Fruit fly (Drosophila melanogaster) whole organism, embryonic: Measurements from ENCODE around the gene Vps53.

ENCODE experiments used
- Aef1 ChIP-seq: fragments of 200-800 bp; sonication (Bioruptor generic); IDR thresholded peaks from 3 replicates; pipeline ENCODE4 v1.3.6; 2022; ENCODE audit warnings: missing biosample characterization, missing genetic modification characterization
- Antp ChIP-seq: fragments of 200-800 bp; sonication (Bioruptor generic); optimal IDR thresholded peaks from 3 replicates; lab custom pipeline; 2016; ENCODE audit warnings: missing biosample characterization, missing genetic modification characterization
- Bdp1 ChIP-seq: fragments of 200-800 bp; sonication (Bioruptor generic); optimal IDR thresholded peaks from 3 replicates; lab custom pipeline; 2016; ENCODE audit warnings: missing biosample characterization, missing genetic modification characterization
- C15 ChIP-seq: fragments of 200-800 bp; sonication (Bioruptor generic); IDR thresholded peaks from 3 replicates; pipeline ENCODE4 v1.3.6; 2022; ENCODE audit warnings: missing biosample characterization, missing genetic modification characterization
- CG10321 ChIP-seq: fragments of 200-800 bp; sonication (Bioruptor generic); IDR thresholded peaks from 2 replicates; pipeline ENCODE4 v1.3.6; 2022; ENCODE audit warnings: missing biosample characterization, missing genetic modification characterization
- CG11723 ChIP-seq: fragments of 200-800 bp; sonication (Bioruptor generic); optimal IDR thresholded peaks from 2 replicates; lab custom pipeline; 2017; ENCODE audit warnings: missing biosample characterization, mild to moderate bottlenecking, missing genetic modification characterization
- CG16815 ChIP-seq: fragments of 200-800 bp; sonication (Bioruptor generic); optimal IDR thresholded peaks from 3 replicates; lab custom pipeline; 2017; ENCODE audit warnings: missing biosample characterization, mild to moderate bottlenecking, missing genetic modification characterization
- CG17802 ChIP-seq: fragments of 200-800 bp; sonication (Bioruptor generic); optimal IDR thresholded peaks from 2 replicates; lab custom pipeline; 2018; ENCODE audit warnings: missing biosample characterization, mild to moderate bottlenecking, missing genetic modification characterization, moderate library complexity
- CG18476 ChIP-seq: fragments of 200-800 bp; sonication (Bioruptor generic); optimal IDR thresholded peaks from 2 replicates; lab custom pipeline; 2016; ENCODE audit warnings: missing biosample characterization, mild to moderate bottlenecking, missing genetic modification characterization
- CG2202 ChIP-seq: fragments of 200-800 bp; sonication (Bioruptor generic); optimal IDR thresholded peaks from 2 replicates; lab custom pipeline; 2018; ENCODE audit warnings: missing biosample characterization, mild to moderate bottlenecking, missing genetic modification characterization
- CG2889 ChIP-seq: fragments of 200-800 bp; sonication (Bioruptor generic); IDR thresholded peaks from 3 replicates; pipeline ENCODE4 v1.3.6; 2022; ENCODE audit warnings: missing biosample characterization, missing genetic modification characterization
- CG32767 ChIP-seq: fragments of 200-800 bp; sonication (Bioruptor generic); IDR thresholded peaks from 2 replicates; pipeline ENCODE4 v1.3.6; 2022; ENCODE audit warnings: missing biosample characterization, missing genetic modification characterization
- CG3838 ChIP-seq: fragments of 200-800 bp; sonication (Bioruptor generic); optimal IDR thresholded peaks from 3 replicates; lab custom pipeline; 2016; ENCODE audit warnings: missing biosample characterization, missing genetic modification characterization
- CG3847 ChIP-seq: fragments of 200-800 bp; sonication (Bioruptor generic); IDR thresholded peaks from 2 replicates; pipeline ENCODE4 v1.3.6; 2022; ENCODE audit warnings: missing biosample characterization, missing genetic modification characterization
- CG6654 ChIP-seq: fragments of 200-800 bp; sonication (Bioruptor generic); optimal IDR thresholded peaks from 2 replicates; lab custom pipeline; 2017; ENCODE audit warnings: missing biosample characterization, mild to moderate bottlenecking, missing genetic modification characterization
- CG8765 ChIP-seq: fragments of 200-800 bp; sonication (Bioruptor generic); IDR thresholded peaks from 2 replicates; pipeline ENCODE4 v1.3.6; 2022; ENCODE audit warnings: missing biosample characterization, missing genetic modification characterization
- CG8924 ChIP-seq: fragments of 200-800 bp; optimal IDR thresholded peaks from 3 replicates; lab custom pipeline; 2019; ENCODE audit warnings: missing biosample characterization, mild to moderate bottlenecking, missing genetic modification characterization, moderate library complexity
- CG8944 ChIP-seq: fragments of 200-800 bp; sonication (Bioruptor generic); optimal IDR thresholded peaks from 3 replicates; lab custom pipeline; 2016; ENCODE audit warnings: missing biosample characterization, missing genetic modification characterization
- Dek ChIP-seq: fragments of 200-800 bp; sonication (Bioruptor generic); optimal IDR thresholded peaks from 3 replicates; lab custom pipeline; 2019; ENCODE audit warnings: missing biosample characterization, mild to moderate bottlenecking, missing genetic modification characterization, moderate library complexity
- Elba2 ChIP-seq: fragments of 200-800 bp; sonication (Bioruptor generic); optimal IDR thresholded peaks from 3 replicates; lab custom pipeline; 2016; ENCODE audit warnings: missing biosample characterization, missing genetic modification characterization
- Fer1 ChIP-seq: fragments of 200-800 bp; sonication (Bioruptor generic); optimal IDR thresholded peaks from 2 replicates; lab custom pipeline; 2017; ENCODE audit warnings: missing biosample characterization, mild to moderate bottlenecking, missing genetic modification characterization
- HLH3B ChIP-seq: fragments of 200-800 bp; sonication (Bioruptor generic); IDR thresholded peaks from 2 replicates; pipeline ENCODE4 v1.3.6; 2022; ENCODE audit warnings: missing biosample characterization, missing genetic modification characterization
- MBD-R2 ChIP-seq: fragments of 200-800 bp; sonication (Bioruptor generic); IDR thresholded peaks from 2 replicates; pipeline ENCODE4 v1.3.6; 2022; ENCODE audit warnings: missing biosample characterization, missing genetic modification characterization
- Mad ChIP-seq: fragments of 200-800 bp; sonication (Bioruptor generic); optimal IDR thresholded peaks from 2 replicates; lab custom pipeline; 2016; ENCODE audit warnings: missing biosample characterization, missing genetic modification characterization
- Neu2 ChIP-seq: fragments of 200-800 bp; sonication (Bioruptor generic); optimal IDR thresholded peaks from 3 replicates; lab custom pipeline; 2016; ENCODE audit warnings: missing biosample characterization, missing genetic modification characterization, borderline replicate concordance
- Nf-YB ChIP-seq: fragments of 200-800 bp; sonication (Bioruptor generic); optimal IDR thresholded peaks from 3 replicates; lab custom pipeline; 2019; ENCODE audit warnings: missing biosample characterization, mild to moderate bottlenecking, missing genetic modification characterization, moderate library complexity
- Optix ChIP-seq: fragments of 200-800 bp; sonication (Bioruptor generic); IDR thresholded peaks from 3 replicates; pipeline ENCODE4 v1.3.6; 2022; ENCODE audit warnings: missing biosample characterization, missing genetic modification characterization
- Rfx ChIP-seq: fragments of 200-800 bp; sonication (Bioruptor generic); IDR thresholded peaks from 2 replicates; pipeline ENCODE4 v1.3.6; 2022; ENCODE audit warnings: missing biosample characterization, missing genetic modification characterization
- Sin3A ChIP-seq: fragments of >200 bp; optimal IDR thresholded peaks from 2 replicates; lab custom pipeline; 2018
- Sox100B ChIP-seq: fragments of 200-800 bp; sonication (Bioruptor generic); optimal IDR thresholded peaks from 3 replicates; lab custom pipeline; 2018; ENCODE audit warnings: missing biosample characterization, mild to moderate bottlenecking, missing genetic modification characterization
- Tbp ChIP-seq: fragments of >200 bp; optimal IDR thresholded peaks from 2 replicates; lab custom pipeline; 2018; ENCODE audit warnings: missing biosample characterization, missing genetic modification characterization
- ato ChIP-seq: fragments of 200-800 bp; sonication (Bioruptor generic); IDR thresholded peaks from 2 replicates; pipeline ENCODE4 v1.3.6; 2022; ENCODE audit warnings: missing biosample characterization, missing genetic modification characterization; ENCODE audit not compliant: partially characterized antibody
- cg ChIP-seq: fragments of 200-800 bp; sonication (Bioruptor generic); optimal IDR thresholded peaks from 3 replicates; lab custom pipeline; 2019; ENCODE audit warnings: missing biosample characterization, mild to moderate bottlenecking, missing genetic modification characterization, moderate library complexity
- crp ChIP-seq, 2 experiments: fragments of 200-800 bp; sonication (Bioruptor generic); optimal IDR thresholded peaks; 2 replicates in 1 of 2; 3 replicates in 1 of 2; lab custom pipeline; 2017; ENCODE audit warnings: missing biosample characterization in 2 of 2, missing genetic modification characterization in 2 of 2, mild to moderate bottlenecking in 1 of 2, moderate library complexity in 1 of 2
- dm ChIP-seq: fragments of 200-800 bp; sonication (Bioruptor generic); optimal IDR thresholded peaks from 3 replicates; lab custom pipeline; 2016; ENCODE audit warnings: missing biosample characterization, missing genetic modification characterization
- en ChIP-seq: fragments of 200-800 bp; sonication (Bioruptor generic); optimal IDR thresholded peaks from 2 replicates; lab custom pipeline; 2016; ENCODE audit warnings: missing biosample characterization, missing genetic modification characterization
- fd64A ChIP-seq: fragments of 200-800 bp; sonication (Bioruptor generic); optimal IDR thresholded peaks from 3 replicates; lab custom pipeline; 2018; ENCODE audit warnings: missing biosample characterization, mild to moderate bottlenecking, missing genetic modification characterization
- lmd ChIP-seq: fragments of 200-800 bp; sonication (Bioruptor generic); IDR thresholded peaks from 2 replicates; pipeline ENCODE4 v1.3.6; 2022; ENCODE audit warnings: missing biosample characterization, missing genetic modification characterization
- mam ChIP-seq: fragments of 200-800 bp; sonication (Bioruptor generic); optimal IDR thresholded peaks from 3 replicates; lab custom pipeline; 2016; ENCODE audit warnings: missing biosample characterization, missing genetic modification characterization
- pan ChIP-seq, 4 experiments: fragments of >200 bp in 3 of 4; fragments of 200-800 bp in 1 of 4; sonication (Bioruptor generic) in 1 of 4; optimal IDR thresholded peaks in 3 of 4; IDR thresholded peaks in 1 of 4; 2 replicates each; pipeline versions ENCODE4 v1.3.6 to Lab custom; 2017 to 2022; ENCODE audit warnings: missing biosample characterization in 2 of 4, missing genetic modification characterization in 2 of 4, mixed read lengths in 1 of 4
- psq ChIP-seq: fragments of 200-800 bp; sonication (Bioruptor generic); optimal IDR thresholded peaks from 2 replicates; lab custom pipeline; 2017; ENCODE audit warnings: missing biosample characterization, missing genetic modification characterization
- ro ChIP-seq: fragments of 200-800 bp; sonication (Bioruptor generic); IDR thresholded peaks from 2 replicates; pipeline ENCODE4 v1.3.6; 2022; ENCODE audit warnings: missing biosample characterization, missing genetic modification characterization
- sc ChIP-seq, 3 experiments: fragments of >200 bp in 2 of 3; fragments of 200-800 bp in 1 of 3; sonication (Bioruptor generic) in 1 of 3; optimal IDR thresholded peaks; 2 replicates in 2 of 3; 3 replicates in 1 of 3; lab custom pipeline; 2017; ENCODE audit warnings: mild to moderate bottlenecking in 1 of 3, missing biosample characterization in 1 of 3, missing genetic modification characterization in 1 of 3, missing genetic modification reagents in 1 of 3
- stc ChIP-seq: fragments of 200-800 bp; sonication (Bioruptor generic); IDR thresholded peaks from 2 replicates; pipeline ENCODE4 v1.3.6; 2022; ENCODE audit warnings: missing biosample characterization, missing genetic modification characterization
- sug ChIP-seq: fragments of 200-800 bp; optimal IDR thresholded peaks from 2 replicates; lab custom pipeline; 2019; ENCODE audit warnings: missing biosample characterization, mild to moderate bottlenecking, missing genetic modification characterization, moderate library complexity
- tup ChIP-seq: fragments of 200-800 bp; sonication (Bioruptor generic); optimal IDR thresholded peaks from 2 replicates; lab custom pipeline; 2016; ENCODE audit warnings: missing biosample characterization, mild to moderate bottlenecking, missing genetic modification characterization, moderate library complexity
- wek ChIP-seq: fragments of 200-800 bp; sonication (Bioruptor generic); optimal IDR thresholded peaks from 3 replicates; lab custom pipeline; 2018; ENCODE audit warnings: missing biosample characterization, mild to moderate bottlenecking, missing genetic modification characterization, moderate library complexity
- wor ChIP-seq: fragments of 200-800 bp; sonication (Bioruptor generic); IDR thresholded peaks from 2 replicates; pipeline ENCODE4 v1.3.6; 2022; ENCODE audit warnings: missing biosample characterization, missing genetic modification characterization
- z ChIP-seq: fragments of 200-800 bp; sonication (Bioruptor generic); IDR thresholded peaks from 3 replicates; pipeline ENCODE4 v1.3.6; 2022; ENCODE audit warnings: missing biosample characterization, missing genetic modification characterization
- zen ChIP-seq: fragments of 200-800 bp; sonication (Bioruptor generic); optimal IDR thresholded peaks from 3 replicates; lab custom pipeline; 2018; ENCODE audit warnings: missing biosample characterization, mild to moderate bottlenecking, missing genetic modification characterization, moderate library complexity
- zfh2 ChIP-seq: fragments of 200-800 bp; sonication (Bioruptor generic); optimal IDR thresholded peaks from 2 replicates; lab custom pipeline; 2016; ENCODE audit warnings: missing biosample characterization, missing genetic modification characterization

Vps53 gene

DNA sequence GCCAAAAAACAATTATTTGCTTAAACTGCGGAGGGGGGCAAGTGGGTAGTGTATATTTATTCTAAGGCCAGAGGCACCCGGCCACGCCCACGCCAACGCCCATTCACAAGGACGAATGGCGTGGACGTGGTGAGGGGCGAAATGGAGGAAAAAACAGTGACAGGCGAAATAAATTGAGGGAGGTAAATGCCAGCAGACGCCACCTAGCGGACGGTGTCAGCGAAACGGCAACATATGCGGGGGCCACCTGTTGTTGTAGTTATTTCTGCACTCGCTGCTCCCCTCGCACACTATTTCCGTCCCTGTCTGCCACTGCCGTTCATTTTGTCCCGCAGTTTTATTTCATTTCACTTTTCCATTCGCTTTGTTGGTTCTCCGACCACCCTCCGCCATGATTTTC is 32.1 kb upstream of the Vps53 start (continued):
- TF ChIP-seq Mad (GFP tag; lab: Kevin White, UChicago) (no peak), CG16815 (GFP tag; lab: Kevin White, UChicago) (no peak), tup (GFP tag; lab: Kevin White, UChicago) (no peak), C15 (0 out of 3 replicates have a peak, but pooled peaks have one; percentile 31), Sin3A (lab: Kevin White, UChicago) (no peak), HLH3B (GFP tag; lab: Robert Waterston, UW) (0 out of 2 replicates have a peak, but pooled peaks have one; percentile 15), ro (GFP tag; lab: Robert Waterston, UW) (no peak; the same call in 1 of the 2 replicates), cg (no peak), Antp (GFP tag; lab: Kevin White, UChicago) (no peak), ato (no peak), stc (GFP tag; lab: Robert Waterston, UW) (peak; percentile 53), Elba2 (no peak), Dek (no peak), CG3838 (no peak), Nf-YB (GFP tag; lab: Kevin White, UChicago) (no peak), zen (tag; lab: Kevin White, UChicago) (no peak), CG17802 (no peak), Neu2 (GFP tag; lab: Kevin White, UChicago) (no peak), CG6654 (GFP tag; lab: Kevin White, UChicago) (no peak), z (GFP tag; lab: Robert Waterston, UW) (no peak), CG32767 (GFP tag; lab: Robert Waterston, UW) (no peak), wek (GFP tag; lab: Kevin White, UChicago) (no peak), CG2889 (GFP tag; lab: Robert Waterston, UW) (no peak), CG11723 (GFP tag; lab: Kevin White, UChicago) (no peak), Sox100B (no peak), pan (optimal IDR thresholded peaks at IDR 0.05; lab: Kevin White, UChicago) (no peak), pan (GFP tag; optimal IDR thresholded peaks at IDR 0.05 in 1 of 2, IDR thresholded peaks at IDR 0.05 in 1 of 2) (peak in 1 of 2 experiments; percentile 31), wor (GFP tag; lab: Robert Waterston, UW) (no peak), Bdp1 (no peak), crp (GFP tag; optimal IDR thresholded peaks at IDR 0.05; lab: Kevin White, UChicago) (no peak), CG8924 (tag; lab: Kevin White, UChicago) (no peak), CG8765 (no peak), mam (GFP tag; lab: Kevin White, UChicago) (no peak), MBD-R2 (no peak), Aef1 (GFP tag; lab: Robert Waterston, UW) (no peak; the same call in 2 of the 3 replicates), CG18476 (no peak), CG3847 (GFP tag; lab: Robert Waterston, UW) (no peak), Fer1 (no peak), zfh2 (GFP tag; lab: Kevin White, UChicago) (no peak), dm (no peak), Optix (peak; percentile 32; the same call in 1 of the 3 replicates), CG2202 (tag; lab: Kevin White, UChicago) (no peak), CG8944 (no peak), en (GFP tag; lab: Kevin White, UChicago) (no peak), sug (tag; lab: Kevin White, UChicago) (no peak), Tbp (GFP tag; lab: Kevin White, UChicago) (no peak), psq (GFP tag; lab: Kevin White, UChicago) (no peak), sc (optimal IDR thresholded peaks at IDR 0.05; lab: Kevin White, UChicago) (no peak), sc (GFP tag; optimal IDR thresholded peaks at IDR 0.05; lab: Kevin White, UChicago) (no peak), lmd (GFP tag; lab: Robert Waterston, UW) (peak; percentile 53), fd64A (GFP tag; lab: Kevin White, UChicago) (no peak), CG10321 (GFP tag; lab: Robert Waterston, UW) (0 out of 2 replicates have a peak, but pooled peaks have one; percentile 12), Rfx (GFP tag; lab: Robert Waterston, UW) (0 out of 2 replicates have a peak, but pooled peaks have one; percentile 8)
